Worm (Caenorhabditis elegans) whole organism, young adult: ENCODE measurements around the gene acr-17.
A peak's percentile ranks its signal among the peaks of the same experiment; 100 is the strongest.

ENCODE experiments used
- B0336.3 ChIP-seq: fragments of 200-800 bp; sonication (Bioruptor generic); IDR thresholded peaks from 2 replicates; pipeline ENCODE4 v1.3.6; 2022; ENCODE audit warnings: missing genetic modification characterization, missing compliant biosample characterization
- F52B5.7 ChIP-seq: sonication (generic microtip); optimal IDR thresholded peaks from 2 replicates; lab custom pipeline; 2016; ENCODE audit warnings: mild to moderate bottlenecking, missing genetic modification characterization, missing compliant biosample characterization
- F55B11.4 ChIP-seq: sonication (generic microtip); optimal IDR thresholded peaks from 2 replicates; lab custom pipeline; 2016; ENCODE audit warnings: missing compliant biosample characterization, missing genetic modification characterization, borderline replicate concordance; ENCODE audit not compliant: insufficient read depth
- Y53F4B.3 ChIP-seq: fragments of 200-800 bp; sonication (Bioruptor generic); IDR thresholded peaks from 2 replicates; pipeline ENCODE4 v1.3.6; 2022; ENCODE audit warnings: missing genetic modification reagents, missing genetic modification characterization, missing compliant biosample characterization
- Y56A3A.18 ChIP-seq: fragments of 200-800 bp; sonication (Bioruptor generic); IDR thresholded peaks from 2 replicates; pipeline ENCODE4 v1.3.6; 2022; ENCODE audit warnings: missing genetic modification reagents, missing genetic modification characterization, missing compliant biosample characterization
- ZK185.1 ChIP-seq: sonication (generic microtip); optimal IDR thresholded peaks from 2 replicates; lab custom pipeline; 2016; ENCODE audit warnings: mild to moderate bottlenecking, missing genetic modification characterization, missing compliant biosample characterization; ENCODE audit not compliant: poor library complexity, severe bottlenecking
- akir-1 ChIP-seq: fragments of 200-800 bp; sonication (Bioruptor generic); optimal IDR thresholded peaks from 2 replicates; lab custom pipeline; 2018; ENCODE audit warnings: mild to moderate bottlenecking, missing genetic modification characterization, moderate library complexity, missing compliant biosample characterization
- atf-7 ChIP-seq: sonication (generic microtip); optimal IDR thresholded peaks from 2 replicates; lab custom pipeline; 2017; ENCODE audit warnings: mild to moderate bottlenecking, missing genetic modification characterization, missing compliant biosample characterization
- attf-6 ChIP-seq: fragments of 200-800 bp; sonication (Bioruptor generic); IDR thresholded peaks from 2 replicates; pipeline ENCODE4 v1.3.6; 2022; ENCODE audit warnings: missing genetic modification reagents, missing genetic modification characterization, missing compliant biosample characterization
- bed-1 ChIP-seq: fragments of 200-800 bp; sonication (Bioruptor generic); IDR thresholded peaks from 2 replicates; pipeline ENCODE4 v1.3.6; 2022; ENCODE audit warnings: missing genetic modification reagents, missing genetic modification characterization, missing compliant biosample characterization
- bed-2 ChIP-seq: fragments of 200-800 bp; sonication (Bioruptor generic); IDR thresholded peaks from 2 replicates; pipeline ENCODE4 v1.3.6; 2022; ENCODE audit warnings: missing genetic modification reagents, missing genetic modification characterization, missing compliant biosample characterization
- ccch-3 ChIP-seq: fragments of 200-800 bp; sonication (Bioruptor generic); optimal IDR thresholded peaks from 2 replicates; lab custom pipeline; 2018; ENCODE audit warnings: mild to moderate bottlenecking, missing genetic modification characterization, missing compliant biosample characterization
- cebp-1 ChIP-seq, 2 experiments: fragments of 200-800 bp in 1 of 2; sonication (Bioruptor generic) in 1 of 2; sonication (generic microtip) in 1 of 2; IDR thresholded peaks in 1 of 2; optimal IDR thresholded peaks in 1 of 2; 2 replicates each; pipeline versions ENCODE4 v1.3.6 to Lab custom; 2017 to 2022; ENCODE audit warnings: missing compliant biosample characterization in 2 of 2, missing genetic modification characterization in 2 of 2, mild to moderate bottlenecking in 1 of 2, missing genetic modification reagents in 1 of 2, moderate library complexity in 1 of 2
- cebp-2 ChIP-seq: fragments of 200-800 bp; sonication (Bioruptor generic); IDR thresholded peaks from 2 replicates; pipeline ENCODE4 v1.3.6; 2022; ENCODE audit warnings: missing genetic modification characterization, missing compliant biosample characterization
- ceh-27 ChIP-seq: fragments of 200-800 bp; sonication (Bioruptor generic); optimal IDR thresholded peaks from 2 replicates; lab custom pipeline; 2018; ENCODE audit warnings: mild to moderate bottlenecking, missing genetic modification characterization, moderate library complexity, missing compliant biosample characterization
- ceh-40 ChIP-seq: fragments of 200-800 bp; sonication (Bioruptor generic); IDR thresholded peaks from 2 replicates; pipeline ENCODE4 v1.3.6; 2022; ENCODE audit warnings: missing genetic modification characterization, missing compliant biosample characterization
- ceh-79 ChIP-seq: sonication (generic microtip); optimal IDR thresholded peaks from 2 replicates; lab custom pipeline; 2017; ENCODE audit warnings: mild to moderate bottlenecking, missing genetic modification characterization, missing compliant biosample characterization
- efl-1 ChIP-seq: fragments of 150-350 bp; optimal IDR thresholded peaks from 2 replicates; lab custom pipeline; 2014; ENCODE audit warnings: missing biosample characterization, missing genetic modification reagents, missing genetic modification characterization
- egrh-3 ChIP-seq: fragments of 200-800 bp; sonication (Bioruptor generic); IDR thresholded peaks from 2 replicates; pipeline ENCODE4 v1.3.6; 2022; ENCODE audit warnings: missing genetic modification reagents, missing genetic modification characterization, missing compliant biosample characterization
- ekl-4 ChIP-seq: fragments of 200-800 bp; sonication (Bioruptor generic); IDR thresholded peaks from 2 replicates; pipeline ENCODE4 v1.3.6; 2022; ENCODE audit warnings: missing genetic modification reagents, missing genetic modification characterization, missing compliant biosample characterization
- ets-4 ChIP-seq: fragments of 200-800 bp; sonication (Bioruptor generic); optimal IDR thresholded peaks from 2 replicates; lab custom pipeline; 2018; ENCODE audit warnings: mild to moderate bottlenecking, missing genetic modification characterization, missing compliant biosample characterization
- gei-17 ChIP-seq: fragments of 200-800 bp; sonication (Bioruptor generic); optimal IDR thresholded peaks from 2 replicates; lab custom pipeline; 2018; ENCODE audit warnings: mild to moderate bottlenecking, missing genetic modification characterization, missing compliant biosample characterization
- him-1 ChIP-seq: sonication (generic microtip); optimal IDR thresholded peaks from 2 replicates; lab custom pipeline; 2016; ENCODE audit warnings: missing genotype, missing genetic modification reagents, missing genetic modification characterization, missing compliant biosample characterization
- lag-1 ChIP-seq: fragments of 200-800 bp; sonication (Bioruptor generic); IDR thresholded peaks from 2 replicates; pipeline ENCODE4 v1.3.6; 2022; ENCODE audit warnings: missing genetic modification reagents, missing genetic modification characterization, missing compliant biosample characterization
- let-526 ChIP-seq: fragments of 200-800 bp; sonication (Bioruptor generic); IDR thresholded peaks from 2 replicates; pipeline ENCODE4 v1.3.6; 2022; ENCODE audit warnings: missing genetic modification reagents, missing genetic modification characterization, missing compliant biosample characterization
- lin-26 ChIP-seq: fragments of 200-800 bp; sonication (Bioruptor generic); IDR thresholded peaks from 2 replicates; pipeline ENCODE4 v1.3.6; 2022; ENCODE audit warnings: missing genetic modification reagents, missing genetic modification characterization, missing compliant biosample characterization
- lin-35 ChIP-seq, 3 experiments: fragments of 150-350 bp in 2 of 3; sonication (generic microtip) in 1 of 3; optimal IDR thresholded peaks; 2 replicates each; lab custom pipeline; 2014 to 2018; ENCODE audit warnings: missing biosample characterization in 3 of 3, missing genetic modification characterization in 3 of 3, missing genetic modification reagents in 3 of 3
- lin-40 ChIP-seq: sonication (generic microtip); optimal IDR thresholded peaks from 2 replicates; lab custom pipeline; 2016; ENCODE audit warnings: missing genetic modification characterization, mild to moderate bottlenecking, missing compliant biosample characterization, missing genotype, missing genetic modification reagents
- lir-1 ChIP-seq: fragments of 200-800 bp; sonication (Bioruptor generic); conservative IDR thresholded peaks from 2 replicates; pipeline ENCODE4 v1.3.6; 2022; ENCODE audit warnings: missing genetic modification reagents, missing genetic modification characterization, missing compliant biosample characterization
- lsy-27 ChIP-seq: sonication (generic microtip); optimal IDR thresholded peaks from 2 replicates; lab custom pipeline; 2017; ENCODE audit warnings: missing genetic modification characterization, mild to moderate bottlenecking, missing compliant biosample characterization, antibody characterized with exemption, missing genotype, borderline replicate concordance; ENCODE audit not compliant: insufficient read depth
- madf-6 ChIP-seq: fragments of 200-800 bp; sonication (Bioruptor generic); IDR thresholded peaks from 2 replicates; pipeline ENCODE4 v1.3.6; 2022; ENCODE audit warnings: missing genetic modification reagents, missing genetic modification characterization, missing compliant biosample characterization
- madf-8 ChIP-seq: fragments of 200-800 bp; sonication (Bioruptor generic); conservative IDR thresholded peaks from 2 replicates; pipeline ENCODE4 v1.3.6; 2022; ENCODE audit warnings: missing genetic modification reagents, missing genetic modification characterization, missing compliant biosample characterization
- mcd-1 ChIP-seq: fragments of 200-800 bp; sonication (Bioruptor generic); IDR thresholded peaks from 2 replicates; pipeline ENCODE4 v1.3.6; 2022; ENCODE audit warnings: missing genetic modification reagents, missing genetic modification characterization, missing compliant biosample characterization
- mxl-1 ChIP-seq: sonication (generic microtip); optimal IDR thresholded peaks from 2 replicates; lab custom pipeline; 2016; ENCODE audit warnings: missing genetic modification characterization, missing compliant biosample characterization
- nfya-1 ChIP-seq: sonication (generic microtip); optimal IDR thresholded peaks from 2 replicates; lab custom pipeline; 2017; ENCODE audit warnings: antibody characterized with exemption, missing compliant biosample characterization, missing genetic modification characterization, borderline replicate concordance; ENCODE audit not compliant: insufficient read depth
- repo-1 ChIP-seq: sonication (generic microtip); optimal IDR thresholded peaks from 2 replicates; lab custom pipeline; 2017; ENCODE audit warnings: mild to moderate bottlenecking, missing genetic modification characterization, missing compliant biosample characterization
- rpc-1 ChIP-seq, 2 experiments: fragments of 150-350 bp in 1 of 2; sonication (generic microtip) in 1 of 2; optimal IDR thresholded peaks; 2 replicates each; lab custom pipeline; 2014 to 2018; ENCODE audit warnings: missing biosample characterization in 1 of 2, missing genetic modification characterization in 1 of 2, missing genetic modification reagents in 1 of 2, missing genotype in 1 of 2
- sdz-38 ChIP-seq: sonication (generic microtip); optimal IDR thresholded peaks from 2 replicates; lab custom pipeline; 2016; ENCODE audit warnings: missing genotype, missing genetic modification characterization, missing compliant biosample characterization
- snpc-4 ChIP-seq, 5 experiments: fragments of 150-350 bp in 1 of 5; sonication (generic microtip) in 4 of 5; optimal IDR thresholded peaks; 2 replicates each; lab custom pipeline; 2014 to 2018; ENCODE audit warnings: missing genetic modification characterization in 5 of 5, missing biosample characterization in 3 of 5, antibody characterized with exemption in 2 of 5, mild to moderate bottlenecking in 2 of 5, missing compliant biosample characterization in 2 of 5, missing genotype in 2 of 5, moderate library complexity in 2 of 5, missing genetic modification reagents in 1 of 5
- somi-1 ChIP-seq: fragments of 200-800 bp; sonication (Bioruptor generic); optimal IDR thresholded peaks from 2 replicates; lab custom pipeline; 2018; ENCODE audit warnings: mild to moderate bottlenecking, missing genetic modification characterization, missing compliant biosample characterization
- sptf-2 ChIP-seq: fragments of 200-800 bp; sonication (Bioruptor generic); optimal IDR thresholded peaks from 2 replicates; lab custom pipeline; 2018; ENCODE audit warnings: mild to moderate bottlenecking, missing genetic modification characterization, missing compliant biosample characterization
- xnd-1 ChIP-seq: sonication (generic microtip); optimal IDR thresholded peaks from 2 replicates; lab custom pipeline; 2016; ENCODE audit warnings: missing genotype, missing genetic modification reagents, missing genetic modification characterization, missing compliant biosample characterization
- zim-3 ChIP-seq: sonication (generic microtip); optimal IDR thresholded peaks from 2 replicates; lab custom pipeline; 2017; ENCODE audit warnings: mild to moderate bottlenecking, missing genetic modification characterization, moderate library complexity, missing compliant biosample characterization
- ztf-22 ChIP-seq: fragments of 200-800 bp; sonication (Bioruptor generic); optimal IDR thresholded peaks from 2 replicates; lab custom pipeline; 2018; ENCODE audit warnings: mild to moderate bottlenecking, missing genetic modification characterization, moderate library complexity, missing compliant biosample characterization
- ztf-25 ChIP-seq: fragments of 200-800 bp; sonication (Bioruptor generic); IDR thresholded peaks from 2 replicates; pipeline ENCODE4 v1.3.6; 2022; ENCODE audit warnings: missing genetic modification reagents, missing genetic modification characterization, missing compliant biosample characterization
- ztf-3 ChIP-seq: fragments of 200-800 bp; sonication (Bioruptor generic); optimal IDR thresholded peaks from 2 replicates; lab custom pipeline; 2018; ENCODE audit warnings: mild to moderate bottlenecking, missing genetic modification characterization, missing compliant biosample characterization

acr-17 gene

DNA sequence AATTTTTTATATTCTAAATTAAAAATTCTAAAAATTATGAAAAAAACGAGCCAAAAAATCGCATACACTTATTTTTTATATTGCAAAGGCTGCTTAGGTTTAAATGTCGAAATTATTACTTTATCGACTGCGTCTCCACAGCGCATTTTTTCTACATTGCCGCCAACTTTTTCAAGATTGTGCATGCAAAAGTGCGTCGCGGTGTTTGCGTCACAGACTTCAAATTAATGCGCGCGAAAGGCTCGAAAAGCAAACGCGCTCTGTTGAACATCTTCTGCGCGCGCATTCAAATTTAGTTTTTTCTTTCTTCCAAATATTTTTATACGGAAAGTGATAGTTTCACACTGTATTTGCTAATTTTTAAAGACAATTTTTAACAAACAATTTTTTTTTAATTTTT is 7.9 kb upstream of the acr-17 start (continued):
- no peak for TF ChIP-seq ztf-25 (GFP tag; lab: Robert Waterston, UW)
- TF ChIP-seq madf-6 (GFP tag; lab: Robert Waterston, UW) = peak; percentile 80
- no peak for TF ChIP-seq nfya-1
- no peak for TF ChIP-seq him-1 (tag; lab: Kevin White, UChicago)
- peak; percentile 88 for TF ChIP-seq efl-1 (GFP tag; lab: Kevin White, UChicago)
- peak; percentile 90 for TF ChIP-seq ekl-4 (GFP tag; lab: Robert Waterston, UW)
- TF ChIP-seq repo-1 (tag; lab: Kevin White, UChicago) = peak; percentile 47
- no peak for TF ChIP-seq lsy-27 (tag; lab: Kevin White, UChicago)
- TF ChIP-seq gei-17 (GFP tag; lab: Kevin White, UChicago) = peak; percentile 67
- peak; percentile 48 for TF ChIP-seq atf-7 (tag; lab: Kevin White, UChicago)
- 0 out of 2 replicates have a peak, but pooled peaks have one; percentile 29 for TF ChIP-seq attf-6
- no peak for TF ChIP-seq F52B5.7 (tag; lab: Kevin White, UChicago)
- TF ChIP-seq lin-35 (GFP tag; optimal IDR thresholded peaks at IDR 0.05; lab: Kevin White, UChicago) = peak; percentile 58 to 97 (median 64)
- no peak; the same call in 1 of the 2 replicates for TF ChIP-seq Y56A3A.18 (GFP tag; lab: Robert Waterston, UW)
- no peak for TF ChIP-seq snpc-4 (GFP tag; optimal IDR thresholded peaks at IDR 0.05; lab: Kevin White, UChicago)
- peak in 2 of 4 experiments; percentile 47 to 57 for TF ChIP-seq snpc-4 (tag; optimal IDR thresholded peaks at IDR 0.05; lab: Kevin White, UChicago)
- no peak for TF ChIP-seq bed-1
- TF ChIP-seq bed-2 (GFP tag; lab: Robert Waterston, UW) = peak; percentile 81
- TF ChIP-seq xnd-1 (tag; lab: Kevin White, UChicago) = peak; percentile 53
- TF ChIP-seq Y53F4B.3 (GFP tag; lab: Robert Waterston, UW) = no peak
- peak; percentile 84 for TF ChIP-seq lir-1 (GFP tag; lab: Robert Waterston, UW)
- peak; percentile 82 for TF ChIP-seq ceh-27
- TF ChIP-seq zim-3 (tag; lab: Kevin White, UChicago) = no peak
- TF ChIP-seq egrh-3 = 0 out of 2 replicates have a peak, but pooled peaks have one; percentile 11
- no peak for TF ChIP-seq ceh-40 (GFP tag; lab: Robert Waterston, UW)
- no peak for TF ChIP-seq ztf-22 (GFP tag; lab: Kevin White, UChicago)
- peak; percentile 51; the same call in 1 of the 2 replicates for TF ChIP-seq lin-26 (GFP tag; lab: Robert Waterston, UW)
- no peak for TF ChIP-seq mxl-1 (tag; lab: Kevin White, UChicago)
- peak; percentile 99 for TF ChIP-seq mcd-1 (GFP tag; lab: Robert Waterston, UW)
- no peak for TF ChIP-seq ccch-3 (GFP tag; lab: Kevin White, UChicago)
- TF ChIP-seq cebp-1 (GFP tag; IDR thresholded peaks at IDR 0.05; lab: Robert Waterston, UW) = peak; percentile 60; the same call in 1 of the 2 replicates
- TF ChIP-seq cebp-1 (tag; optimal IDR thresholded peaks at IDR 0.05; lab: Kevin White, UChicago) = peak; percentile 90
- TF ChIP-seq sptf-2 = no peak
- no peak for TF ChIP-seq lin-40 (tag; lab: Kevin White, UChicago)
- TF ChIP-seq F55B11.4 (tag; lab: Kevin White, UChicago) = no peak
- no peak for TF ChIP-seq ceh-79 (tag; lab: Kevin White, UChicago)
- TF ChIP-seq ztf-3 = no peak
- TF ChIP-seq B0336.3 (GFP tag; lab: Robert Waterston, UW) = peak; percentile 75
- no peak for TF ChIP-seq ZK185.1 (tag; lab: Kevin White, UChicago)
- no peak for TF ChIP-seq somi-1 (GFP tag; lab: Kevin White, UChicago)
- TF ChIP-seq rpc-1 (optimal IDR thresholded peaks at IDR 0.05; lab: Kevin White, UChicago) = no peak
- no peak for TF ChIP-seq rpc-1 (tag; optimal IDR thresholded peaks at IDR 0.05; lab: Kevin White, UChicago)
- no peak for TF ChIP-seq lag-1
- no peak for TF ChIP-seq ets-4 (GFP tag; lab: Kevin White, UChicago)
- peak; percentile 69; the same call in 1 of the 2 replicates for TF ChIP-seq let-526 (GFP tag; lab: Robert Waterston, UW)
- no peak for TF ChIP-seq akir-1 (GFP tag; lab: Kevin White, UChicago)
- peak; percentile 67 for TF ChIP-seq madf-8
- 0 out of 2 replicates have a peak, but pooled peaks have one; percentile 58 for TF ChIP-seq cebp-2 (GFP tag; lab: Robert Waterston, UW)
- no peak for TF ChIP-seq sdz-38 (tag; lab: Kevin White, UChicago)
